Worm (Caenorhabditis elegans) whole organism, L4 larva: ENCODE data around the gene M01H9.2.
A peak's percentile ranks its signal among the peaks of the same experiment; 100 is the strongest.

Experiments used
- F44E2.7 ChIP-seq: fragments of 200-800 bp; sonication (Bioruptor generic); IDR thresholded peaks from 2 replicates; pipeline ENCODE4 v2.1.2; 2022; ENCODE audit warnings: missing genetic modification characterization, missing compliant biosample characterization
- Y105C5A.15 ChIP-seq: fragments of 200-800 bp; sonication (Bioruptor generic); IDR thresholded peaks from 2 replicates; pipeline ENCODE4 v1.3.6; 2022; ENCODE audit warnings: missing genetic modification characterization, missing compliant biosample characterization
- Y48G9A.11 ChIP-seq: fragments of 200-800 bp; sonication (Bioruptor generic); IDR thresholded peaks from 2 replicates; pipeline ENCODE4 v1.3.6; 2022; ENCODE audit warnings: missing genetic modification reagents, missing genetic modification characterization, missing compliant biosample characterization
- Y5F2A.4 ChIP-seq: fragments of 200-800 bp; sonication (Bioruptor generic); optimal IDR thresholded peaks from 2 replicates; lab custom pipeline; 2018; ENCODE audit warnings: mild to moderate bottlenecking, missing genetic modification characterization, missing compliant biosample characterization
- aha-1 ChIP-seq: fragments of 150-350 bp; peaks from one replicate; lab custom pipeline; 2014; ENCODE audit warnings: missing biosample characterization, missing genetic modification characterization
- ces-1 ChIP-seq: fragments of 150-350 bp; sonication (generic microtip); optimal IDR thresholded peaks from 4 replicates; lab custom pipeline; 2014; ENCODE audit warnings: missing biosample characterization, missing genetic modification reagents, missing genetic modification characterization
- daf-16 ChIP-seq, 3 experiments: sonication (generic microtip); optimal IDR thresholded peaks; 2 replicates each; lab custom pipeline; 2016 to 2017; ENCODE audit warnings: missing genetic modification characterization in 3 of 3, missing genetic modification reagents in 3 of 3, mild to moderate bottlenecking in 2 of 3, missing compliant biosample characterization in 2 of 3, missing biosample characterization in 1 of 3, moderate library complexity in 1 of 3
- daf-8 ChIP-seq: fragments of 200-800 bp; sonication (Bioruptor generic); IDR thresholded peaks from 2 replicates; pipeline ENCODE4 v1.3.6; 2022; ENCODE audit warnings: missing genetic modification characterization, missing compliant biosample characterization
- dmd-6 ChIP-seq: fragments of 200-800 bp; sonication (Bioruptor generic); IDR thresholded peaks from 2 replicates; pipeline ENCODE4 v1.3.6; 2022; ENCODE audit warnings: missing genetic modification reagents, missing genetic modification characterization, missing compliant biosample characterization
- dve-1 ChIP-seq: sonication (generic microtip); optimal IDR thresholded peaks from 2 replicates; lab custom pipeline; 2017; ENCODE audit warnings: antibody characterized with exemption, mild to moderate bottlenecking, missing genetic modification characterization, missing compliant biosample characterization; ENCODE audit not compliant: insufficient read depth
- egl-27 ChIP-seq: sonication (generic microtip); optimal IDR thresholded peaks from 3 replicates; lab custom pipeline; 2017; ENCODE audit warnings: missing biosample characterization, missing genetic modification reagents, missing genetic modification characterization
- gei-8 ChIP-seq: fragments of 200-800 bp; sonication (Bioruptor generic); optimal IDR thresholded peaks from 2 replicates; lab custom pipeline; 2018; ENCODE audit warnings: mild to moderate bottlenecking, missing genetic modification characterization, missing compliant biosample characterization
- hlh-11 ChIP-seq: fragments of 200-800 bp; sonication (Bioruptor generic); optimal IDR thresholded peaks from 2 replicates; lab custom pipeline; 2018; ENCODE audit warnings: mild to moderate bottlenecking, missing genetic modification characterization, missing compliant biosample characterization
- hlh-30 ChIP-seq: sonication (generic microtip); optimal IDR thresholded peaks from 2 replicates; lab custom pipeline; 2017; ENCODE audit warnings: antibody characterized with exemption, mild to moderate bottlenecking, missing genetic modification characterization, missing compliant biosample characterization; ENCODE audit not compliant: insufficient read depth
- hmg-1.1 ChIP-seq: fragments of 200-800 bp; sonication (Bioruptor generic); IDR thresholded peaks from 2 replicates; pipeline ENCODE4 v1.3.6; 2022; ENCODE audit warnings: missing genetic modification reagents, missing genetic modification characterization, missing compliant biosample characterization
- lir-3 ChIP-seq: sonication (generic microtip); optimal IDR thresholded peaks from 2 replicates; lab custom pipeline; 2016; ENCODE audit warnings: mild to moderate bottlenecking, missing genetic modification characterization, missing compliant biosample characterization
- lsy-2 ChIP-seq, 2 experiments: fragments of 150-350 bp in 1 of 2; sonication (generic microtip) in 1 of 2; optimal IDR thresholded peaks; 2 replicates each; lab custom pipeline; 2014 to 2017; ENCODE audit warnings: missing biosample characterization in 2 of 2, missing genetic modification characterization in 2 of 2
- madf-5 ChIP-seq, 2 experiments: fragments of 200-800 bp; sonication (Bioruptor generic); IDR thresholded peaks; 2 replicates each; pipeline ENCODE4 v1.3.6; 2022; ENCODE audit warnings: missing compliant biosample characterization in 2 of 2, missing genetic modification characterization in 2 of 2
- mes-2 ChIP-seq: sonication (generic microtip); optimal IDR thresholded peaks from 2 replicates; lab custom pipeline; 2016; ENCODE audit warnings: missing genotype, mild to moderate bottlenecking, missing genetic modification characterization, missing compliant biosample characterization; ENCODE audit not compliant: poor library complexity, severe bottlenecking
- mxl-3 ChIP-seq: fragments of 200-800 bp; sonication (Bioruptor generic); optimal IDR thresholded peaks from 2 replicates; lab custom pipeline; 2018; ENCODE audit warnings: mild to moderate bottlenecking, missing genetic modification characterization, missing compliant biosample characterization
- nhr-102 ChIP-seq: sonication (generic microtip); optimal IDR thresholded peaks from 2 replicates; lab custom pipeline; 2016; ENCODE audit warnings: mild to moderate bottlenecking, missing genetic modification characterization, moderate library complexity, missing compliant biosample characterization
- nhr-28 ChIP-seq: fragments of 150-350 bp; optimal IDR thresholded peaks from 2 replicates; lab custom pipeline; 2014; ENCODE audit warnings: missing biosample characterization, missing genetic modification characterization
- nhr-42 ChIP-seq: fragments of 200-800 bp; sonication (Bioruptor generic); IDR thresholded peaks from 2 replicates; pipeline ENCODE4 v1.3.6; 2022; ENCODE audit warnings: missing genetic modification characterization, missing compliant biosample characterization
- nhr-77 ChIP-seq: fragments of 150-350 bp; optimal IDR thresholded peaks from 2 replicates; lab custom pipeline; 2014; ENCODE audit warnings: missing biosample characterization, missing genetic modification characterization
- pqm-1 ChIP-seq: sonication (generic microtip); optimal IDR thresholded peaks from 2 replicates; lab custom pipeline; 2017; ENCODE audit warnings: missing biosample characterization, missing genetic modification characterization
- set-16 ChIP-seq: fragments of 200-800 bp; sonication (Bioruptor generic); IDR thresholded peaks from 2 replicates; pipeline ENCODE4 v1.3.6; 2022; ENCODE audit warnings: missing genetic modification reagents, missing genetic modification characterization, missing compliant biosample characterization
- skn-1 ChIP-seq: fragments of 150-350 bp; optimal IDR thresholded peaks from 2 replicates; lab custom pipeline; 2014; ENCODE audit warnings: missing biosample characterization, missing genetic modification characterization
- snpc-4 ChIP-seq: fragments of 150-350 bp; optimal IDR thresholded peaks from 2 replicates; lab custom pipeline; 2014; ENCODE audit warnings: missing biosample characterization, missing genetic modification characterization
- unc-62 ChIP-seq, 3 experiments: fragments of 150-350 bp in 1 of 3; sonication (generic microtip); optimal IDR thresholded peaks in 2 of 3; peaks in 1 of 3; 1 replicate in 1 of 3; 2 replicates in 2 of 3; lab custom pipeline; 2014 to 2017; ENCODE audit warnings: missing biosample characterization in 3 of 3, missing genetic modification characterization in 3 of 3, missing genetic modification reagents in 3 of 3, missing genotype in 1 of 3
- vab-7 ChIP-seq: fragments of 200-800 bp; sonication (Bioruptor generic); IDR thresholded peaks from 2 replicates; pipeline ENCODE4 v1.3.6; 2022; ENCODE audit warnings: missing genetic modification reagents, missing genetic modification characterization, missing compliant biosample characterization
- ztf-7 ChIP-seq: fragments of 150-350 bp; optimal IDR thresholded peaks from 2 replicates; lab custom pipeline; 2014; ENCODE audit warnings: missing biosample characterization, missing genetic modification characterization

Gene M01H9.2

DNA sequence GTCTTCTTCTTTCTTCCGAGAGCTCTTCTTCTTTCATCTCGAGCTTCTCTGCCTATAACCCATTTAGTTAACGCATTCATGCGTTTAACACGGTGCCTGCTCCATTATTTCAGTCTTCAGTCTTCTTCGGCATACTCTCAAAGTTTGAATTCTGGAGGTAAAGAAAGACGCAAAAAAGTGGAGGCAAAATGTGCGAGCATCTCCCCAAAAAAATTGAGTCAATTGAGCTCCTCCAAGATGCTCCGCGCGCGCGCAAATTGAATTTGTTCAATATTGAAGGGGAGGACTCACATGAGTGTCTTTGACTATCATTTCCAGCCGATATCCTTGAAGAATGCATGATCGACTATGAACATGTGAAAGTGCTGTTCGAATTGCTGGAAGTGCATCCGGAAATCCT lies 42.0 kb upstream of the M01H9.2 start (continued):
- TF ChIP-seq ces-1 (GFP tag; lab: Kevin White, UChicago): peak; percentile 91
- TF ChIP-seq, all 104 proteins: peak for 3

DNA sequence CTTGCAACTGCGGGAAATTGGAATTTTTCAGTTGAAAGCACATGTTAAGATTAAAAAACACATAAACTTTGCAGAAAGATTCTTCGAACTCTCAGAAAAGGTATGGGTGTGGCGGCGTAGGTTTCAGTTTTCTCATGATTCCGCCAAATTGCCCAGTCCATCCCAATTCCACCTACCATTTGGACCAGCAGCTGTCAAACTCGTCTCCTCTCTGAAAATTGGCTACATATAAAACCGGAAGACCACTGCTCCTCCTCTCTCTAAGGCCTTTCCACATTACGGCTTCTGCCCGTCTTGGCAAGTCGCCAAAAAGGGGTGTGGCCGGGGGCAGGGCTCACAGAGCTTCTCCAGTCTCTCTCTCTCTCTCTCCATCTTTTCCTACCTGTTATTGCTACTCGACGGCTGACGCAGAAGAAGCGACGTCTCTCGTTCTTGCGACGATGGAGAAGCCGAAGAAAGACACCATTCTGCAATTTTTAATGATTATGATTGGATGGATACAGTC lies 27.2 kb upstream of the M01H9.2 start, which contains the start of gene ZK180.7:
ZK180.7 (plus strand) TSS at position 395 of the 505 bp plus-strand sequence.
- TF ChIP-seq unc-62 (GFP tag; optimal IDR thresholded peaks at IDR 0.05 in 1 of 2; lab: Kevin White, UChicago) (peak in 1 of 2 experiments; percentile 61), unc-62 (tag; optimal IDR thresholded peaks at IDR 0.05; lab: Kevin White, UChicago) (no peak), egl-27 (tag; lab: Kevin White, UChicago) (no peak), skn-1 (tag; lab: Kevin White, UChicago) (no peak), madf-5 (GFP tag; IDR thresholded peaks at IDR 0.05; lab: Robert Waterston, UW) (no peak), set-16 (peak; percentile 51)

DNA sequence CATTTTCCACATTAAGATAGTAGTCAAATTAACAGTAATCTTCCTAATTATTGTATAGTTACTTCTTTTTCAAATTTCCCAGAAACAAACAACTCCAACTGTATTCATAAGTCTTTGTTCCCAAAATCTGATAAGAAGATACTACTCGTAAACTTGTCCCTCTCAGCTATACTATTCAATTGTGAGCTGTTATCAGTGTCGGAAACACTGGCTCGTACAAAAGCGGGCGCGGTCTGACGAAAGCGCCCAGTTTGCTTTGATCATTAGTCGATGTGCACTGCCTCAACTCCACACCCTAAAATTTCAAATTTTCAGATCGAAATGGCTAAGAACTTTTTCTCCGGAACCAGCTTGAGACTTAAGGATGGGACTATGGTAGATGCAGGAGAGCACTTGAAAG lies 23.7 kb upstream of the M01H9.2 start, which contains the start of gene trx-3:
trx-3 (plus strand) TSS at position 291 of the 400 bp plus-strand sequence.
- TF ChIP-seq F44E2.7 (no peak), nhr-102 (no peak), Y48G9A.11 (GFP tag; lab: Robert Waterston, UW) (no peak), hlh-11 (peak; percentile 71), nhr-28 (tag; lab: Kevin White, UChicago) (peak; percentile 62), dmd-6 (GFP tag; lab: Robert Waterston, UW) (peak; percentile 42; the same call in 1 of the 2 replicates), daf-8 (no peak), daf-16 (GFP tag; optimal IDR thresholded peaks at IDR 0.05; lab: Kevin White, UChicago) (no peak), daf-16 (tag; optimal IDR thresholded peaks at IDR 0.05; lab: Kevin White, UChicago) (peak; percentile 50), dve-1 (tag; lab: Kevin White, UChicago) (peak; percentile 51), pqm-1 (tag; lab: Kevin White, UChicago) (peak; percentile 75), unc-62 (GFP tag; optimal IDR thresholded peaks at IDR 0.05 in 1 of 2; lab: Kevin White, UChicago) (peak in 1 of 2 experiments; percentile 91), unc-62 (tag; optimal IDR thresholded peaks at IDR 0.05; lab: Kevin White, UChicago) (no peak), aha-1 (tag; lab: Kevin White, UChicago) (peak; percentile 55), gei-8 (no peak)

DNA sequence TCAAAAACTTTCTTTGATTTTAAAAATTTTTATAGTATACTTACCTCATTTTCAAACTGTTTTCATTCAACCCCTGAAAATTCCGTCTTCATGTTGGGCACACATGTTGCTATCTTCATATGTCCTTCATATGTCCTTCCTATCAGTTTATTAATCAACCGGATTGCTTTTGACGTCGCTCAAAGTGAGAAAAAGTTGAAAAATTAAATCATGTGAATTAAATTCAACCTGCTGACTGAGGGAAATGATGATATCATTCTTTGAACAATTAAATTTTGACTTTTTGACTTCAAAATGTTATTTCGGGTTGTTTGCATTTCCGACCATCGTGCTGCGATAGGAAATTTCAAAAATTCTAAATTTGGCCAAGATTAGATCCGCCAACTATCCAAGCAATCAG lies 21.5 kb upstream of the M01H9.2 start:
- TF ChIP-seq pqm-1 (tag; lab: Kevin White, UChicago): peak; percentile 70
- TF ChIP-seq dve-1 (tag; lab: Kevin White, UChicago): peak; percentile 45
- peak; percentile 68 for TF ChIP-seq dmd-6 (GFP tag; lab: Robert Waterston, UW)
- TF ChIP-seq lir-3 (tag; lab: Kevin White, UChicago): no peak
- no peak for TF ChIP-seq vab-7 (GFP tag; lab: Robert Waterston, UW)
- TF ChIP-seq hlh-30 (tag; lab: Kevin White, UChicago): peak; percentile 42
- TF ChIP-seq, all 104 proteins: peak for 4

DNA sequence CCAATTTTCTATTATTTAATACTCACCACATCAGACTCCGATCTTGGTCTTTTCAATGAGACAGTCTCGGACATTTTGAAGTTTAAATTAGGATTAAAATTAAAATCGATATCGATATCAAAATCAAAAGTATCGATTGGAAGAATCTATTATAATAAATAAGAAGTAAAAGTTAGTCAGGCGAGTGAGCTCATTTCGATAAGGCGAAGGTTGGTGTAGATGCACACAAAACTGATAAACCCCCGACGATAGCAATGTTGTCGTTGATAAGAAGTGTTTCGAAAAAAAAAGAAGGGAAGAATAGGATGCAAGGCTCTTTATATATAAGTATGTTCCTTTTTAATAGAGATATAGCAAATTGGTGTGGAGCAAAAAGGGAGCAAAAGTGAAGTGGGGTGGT lies 19.5 kb upstream of the M01H9.2 start, which contains the start of gene M01H9.4:
M01H9.4 (minus strand) TSS at position 379 of the 400 bp plus-strand sequence.
- no peak for TF ChIP-seq nhr-42 (GFP tag; lab: Robert Waterston, UW)
- no peak for TF ChIP-seq daf-16 (GFP tag; optimal IDR thresholded peaks at IDR 0.05; lab: Kevin White, UChicago)
- TF ChIP-seq daf-16 (tag; optimal IDR thresholded peaks at IDR 0.05; lab: Kevin White, UChicago): peak; percentile 94
- no peak for TF ChIP-seq Y105C5A.15
- TF ChIP-seq Y48G9A.11 (GFP tag; lab: Robert Waterston, UW): no peak
- peak; percentile 93 for TF ChIP-seq nhr-28 (tag; lab: Kevin White, UChicago)
- TF ChIP-seq dmd-6 (GFP tag; lab: Robert Waterston, UW): peak; percentile 76
- TF ChIP-seq pqm-1 (tag; lab: Kevin White, UChicago): peak; percentile 99
- peak; percentile 4 for TF ChIP-seq mxl-3
- TF ChIP-seq dve-1 (tag; lab: Kevin White, UChicago): peak; percentile 89
- TF ChIP-seq hlh-30 (tag; lab: Kevin White, UChicago): peak; percentile 26
- TF ChIP-seq lsy-2 (tag; optimal IDR thresholded peaks at IDR 0.05; lab: Kevin White, UChicago): peak in 1 of 2 experiments; percentile 28
- TF ChIP-seq hlh-11: peak; percentile 67
- TF ChIP-seq hmg-1.1 (GFP tag; lab: Robert Waterston, UW): no peak
- no peak for TF ChIP-seq Y5F2A.4
- TF ChIP-seq vab-7 (GFP tag; lab: Robert Waterston, UW): no peak
- TF ChIP-seq snpc-4 (tag; lab: Kevin White, UChicago): no peak
- no peak for TF ChIP-seq ztf-7
- no peak for TF ChIP-seq mes-2 (tag; lab: Kevin White, UChicago)
- TF ChIP-seq nhr-77 (tag; lab: Kevin White, UChicago): peak; percentile 50
